Worm (Caenorhabditis elegans): ENCODE results near the gene cdk-11.2.

Gene cdk-11.2

DNA sequence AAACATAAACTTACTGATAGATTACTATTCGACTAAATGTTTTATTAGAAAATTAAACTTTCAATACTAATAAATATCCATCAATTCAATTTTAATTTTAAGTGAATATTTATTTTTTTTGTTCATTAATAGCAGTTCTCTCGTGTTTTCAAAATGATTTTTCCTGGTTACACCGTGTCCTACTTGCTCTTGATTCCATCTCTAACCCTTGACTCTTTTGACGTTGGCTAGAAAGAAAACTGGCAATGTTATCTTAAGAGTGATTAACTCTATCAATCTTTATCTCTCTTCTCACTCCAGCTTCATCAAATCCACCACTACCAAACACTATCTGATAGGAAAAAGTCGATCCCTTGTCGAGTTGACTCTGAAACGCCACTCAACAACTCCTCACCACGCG lies 7.1 kb downstream of the cdk-11.2 start, which contains the start of gene acr-8:
acr-8 (plus strand) TSS at position 301 of the 400 bp plus-strand sequence.
- no peak for TF ChIP-seq unc-62 (GFP tag; optimal IDR thresholded peaks at IDR 0.05)
- no peak for TF ChIP-seq sem-4 (tag; optimal IDR thresholded peaks at IDR 0.05)
- TF ChIP-seq ztf-1 (GFP tag; conservative IDR thresholded peaks at IDR 0.05), result no peak
- no peak for TF ChIP-seq ZK546.5 (tag; optimal IDR thresholded peaks at IDR 0.05)
- no peak for TF ChIP-seq nhr-77 (tag; optimal IDR thresholded peaks at IDR 0.05)
- TF ChIP-seq unc-55 (GFP tag; optimal IDR thresholded peaks at IDR 0.05), result no peak
- no peak for TF ChIP-seq C34F6.9 (tag; optimal IDR thresholded peaks at IDR 0.05)
- no peak for TF ChIP-seq elt-1 (tag; optimal IDR thresholded peaks at IDR 0.05)
- TF ChIP-seq sma-3 (GFP tag; optimal IDR thresholded peaks at IDR 0.05), result no peak
- no peak for TF ChIP-seq nhr-12 (tag; optimal IDR thresholded peaks at IDR 0.05)
- TF ChIP-seq unc-39 (tag; optimal IDR thresholded peaks at IDR 0.05), result no peak
- TF ChIP-seq mbf-1 (tag; optimal IDR thresholded peaks at IDR 0.05), result no peak
- no peak for TF ChIP-seq skn-1 (tag; optimal IDR thresholded peaks at IDR 0.05)
- TF ChIP-seq ceh-16 (tag; optimal IDR thresholded peaks at IDR 0.05), result no peak

DNA sequence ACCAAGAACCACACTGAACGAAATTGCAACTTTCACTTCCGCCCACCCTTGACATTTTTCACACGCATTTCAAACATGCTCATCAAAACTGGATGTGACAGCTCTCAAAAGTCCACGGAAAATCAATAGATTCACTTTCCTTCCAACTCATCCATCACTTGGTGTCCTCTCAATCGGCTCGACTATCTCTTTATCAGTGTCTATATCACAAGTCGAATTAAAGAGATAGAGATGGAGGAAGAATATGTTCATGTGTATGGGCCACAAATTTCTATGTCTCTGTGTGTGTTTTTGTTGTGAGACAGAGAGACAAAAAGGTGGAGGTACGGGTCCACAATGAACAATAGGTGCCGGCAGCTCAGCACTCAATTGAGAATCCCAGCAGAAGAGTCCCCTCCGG lies 9.0 kb downstream of the cdk-11.2 start:
- TF ChIP-seq nhr-77 (tag; optimal IDR thresholded peaks at IDR 0.05) (no peak), alr-1 (tag; optimal IDR thresholded peaks at IDR 0.05) (no peak), elt-1 (tag; optimal IDR thresholded peaks at IDR 0.05) (no peak), sma-9 (GFP tag; optimal IDR thresholded peaks at IDR 0.05) (peak; percentile 22), sma-9 (tag; optimal IDR thresholded peaks at IDR 0.05) (no peak), mdl-1 (tag; optimal IDR thresholded peaks at IDR 0.05) (no peak), nhr-237 (tag; optimal IDR thresholded peaks at IDR 0.05) (no peak), nhr-21 (tag; optimal IDR thresholded peaks at IDR 0.05) (no peak), ztf-11 (tag; optimal IDR thresholded peaks at IDR 0.05) (no peak), F13H6.1 (tag; optimal IDR thresholded peaks at IDR 0.05) (peak; percentile 9), unc-62 (GFP tag; optimal IDR thresholded peaks at IDR 0.05) (no peak), zag-1 (tag; optimal IDR thresholded peaks at IDR 0.05) (no peak), C34F6.9 (tag; optimal IDR thresholded peaks at IDR 0.05) (peak; percentile 12), aly-2 (tag; optimal IDR thresholded peaks at IDR 0.05) (no peak), sma-3 (GFP tag; optimal IDR thresholded peaks at IDR 0.05) (no peak), ztf-4 (tag; optimal IDR thresholded peaks at IDR 0.05) (no peak), lin-13 (GFP tag; optimal IDR thresholded peaks at IDR 0.05) (no peak), nhr-23 (tag; optimal IDR thresholded peaks at IDR 0.05) (no peak), dmd-4 (tag; optimal IDR thresholded peaks at IDR 0.05) (no peak), ztf-1 (GFP tag; conservative IDR thresholded peaks at IDR 0.05) (no peak), snpc-4 (tag; optimal IDR thresholded peaks at IDR 0.05) (no peak), fos-1 (tag; optimal IDR thresholded peaks at IDR 0.05) (no peak), elt-3 (tag; optimal IDR thresholded peaks at IDR 0.05) (no peak), nhr-129 (tag; optimal IDR thresholded peaks at IDR 0.05) (peak; percentile 51), nhr-12 (tag; optimal IDR thresholded peaks at IDR 0.05) (no peak), lin-11 (tag; optimal IDR thresholded peaks at IDR 0.05) (no peak), ama-1 (optimal IDR thresholded peaks at IDR 0.05) (no peak), ceh-82 (tag; optimal IDR thresholded peaks at IDR 0.05) (no peak), lsy-2 (tag; optimal IDR thresholded peaks at IDR 0.05) (no peak), sem-4 (tag; optimal IDR thresholded peaks at IDR 0.05) (no peak)

DNA sequence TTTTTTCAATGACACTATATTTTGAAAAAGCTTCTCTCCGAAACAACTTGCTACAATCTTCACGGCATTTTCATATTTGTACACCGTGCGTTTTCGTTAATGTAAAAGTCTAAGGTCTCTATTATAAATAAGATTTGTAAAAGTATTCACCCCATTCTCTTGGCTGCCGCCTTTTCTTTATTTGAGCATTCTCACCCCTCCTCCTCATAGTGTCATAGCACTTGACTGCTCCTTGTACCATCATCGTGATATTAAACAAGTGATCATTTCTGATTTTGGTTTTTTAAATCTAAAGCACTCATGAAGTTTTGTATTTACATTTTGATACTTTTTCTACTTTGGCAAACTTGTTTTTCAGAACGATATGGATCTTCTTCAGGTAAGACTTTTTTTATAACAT lies 12.7 kb downstream of the cdk-11.2 start, which contains the start of gene ZC504.1:
ZC504.1 (plus strand) TSS at position 301 of the 400 bp plus-strand sequence.
- no peak for TF ChIP-seq nhr-6 (tag; optimal IDR thresholded peaks at IDR 0.05)
- TF ChIP-seq nhr-10 (tag; optimal IDR thresholded peaks at IDR 0.05), result no peak
- no peak for TF ChIP-seq mdl-1 (tag; optimal IDR thresholded peaks at IDR 0.05)
- TF ChIP-seq unc-39 (tag; optimal IDR thresholded peaks at IDR 0.05), result no peak
- TF ChIP-seq sem-4 (tag; optimal IDR thresholded peaks at IDR 0.05), result no peak
- no peak for TF ChIP-seq mab-5 (tag; optimal IDR thresholded peaks at IDR 0.05)
- TF ChIP-seq mbf-1 (tag; optimal IDR thresholded peaks at IDR 0.05), result no peak
- TF ChIP-seq nhr-129 (tag; optimal IDR thresholded peaks at IDR 0.05), result no peak
- TF ChIP-seq lin-13 (GFP tag; optimal IDR thresholded peaks at IDR 0.05), result no peak
- no peak for TF ChIP-seq egl-27 (tag; optimal IDR thresholded peaks at IDR 0.05)
- TF ChIP-seq lin-11 (tag; optimal IDR thresholded peaks at IDR 0.05), result no peak
- no peak for TF ChIP-seq zag-1 (tag; optimal IDR thresholded peaks at IDR 0.05)
- no peak for TF ChIP-seq unc-62 (GFP tag; optimal IDR thresholded peaks at IDR 0.05)
- no peak for TF ChIP-seq lin-39 (tag; optimal IDR thresholded peaks at IDR 0.05)
- TF ChIP-seq ZK546.5 (tag; optimal IDR thresholded peaks at IDR 0.05), result no peak
- TF ChIP-seq nhr-25 (tag; optimal IDR thresholded peaks at IDR 0.05), result no peak
- no peak for TF ChIP-seq fos-1 (tag; optimal IDR thresholded peaks at IDR 0.05)
- no peak for TF ChIP-seq ceh-82 (tag; optimal IDR thresholded peaks at IDR 0.05)

Data from whole organism, L2 larva.